Worm (Caenorhabditis elegans): Measurements from ENCODE around the gene T16G1.5.

- TF ChIP-seq mdl-1 (tag; optimal IDR thresholded peaks at IDR 0.05) (no peak), nhr-237 (tag; optimal IDR thresholded peaks at IDR 0.05) (no peak), F13H6.1 (tag; optimal IDR thresholded peaks at IDR 0.05) (no peak), ZK546.5 (tag; optimal IDR thresholded peaks at IDR 0.05) (no peak), aly-2 (tag; optimal IDR thresholded peaks at IDR 0.05) (no peak), nhr-11 (tag; optimal IDR thresholded peaks at IDR 0.05) (no peak), skn-1 (tag; optimal IDR thresholded peaks at IDR 0.05) (no peak), lin-39 (tag; optimal IDR thresholded peaks at IDR 0.05) (no peak)
These were observed 42.0 kb downstream of the T16G1.5 start for ce11 chrV:12897338-12897737.

Measured in whole organism, L2 larva.